Worm (Caenorhabditis elegans) whole organism, L1 larva: Measurements from ENCODE around the gene Y54G2A.36.
"Not testable (repeated sequence)": the region's sequence is repeated elsewhere in the genome, so short reads cannot be mapped to it uniquely, and the experiment has no call there.

Source experiments
- aly-2 ChIP-seq: fragments of 150-350 bp; optimal IDR thresholded peaks from 2 replicates; lab custom pipeline; 2014; ENCODE audit warnings: missing biosample characterization, missing genetic modification characterization
- hlh-17 ChIP-seq: fragments of 200-800 bp; sonication (Bioruptor generic); optimal IDR thresholded peaks from 2 replicates; lab custom pipeline; 2018; ENCODE audit warnings: missing genetic modification characterization, mild to moderate bottlenecking, missing compliant biosample characterization, moderate library complexity, borderline replicate concordance
- nhr-237 ChIP-seq: fragments of 150-350 bp; optimal IDR thresholded peaks from 2 replicates; lab custom pipeline; 2014; ENCODE audit warnings: missing biosample characterization, missing genetic modification characterization
- nhr-28 ChIP-seq: fragments of 150-350 bp; optimal IDR thresholded peaks from 2 replicates; lab custom pipeline; 2014; ENCODE audit warnings: missing biosample characterization, missing genetic modification characterization

ce11 chrIV:2894630-2895029 is 2.9 kb upstream of the Y54G2A.36 start, which contains the start of gene Y54G2A.19:
- TF ChIP-seq hlh-17; nhr-28; aly-2 (tag; lab: Kevin White, UChicago); nhr-237 (tag; lab: Kevin White, UChicago): not testable (repeated sequence)
